Fruit fly (Drosophila melanogaster): ENCODE data around the gene eIF5B.
A peak's percentile ranks its signal among the peaks of the same experiment; 100 is the strongest.

Gene eIF5B

DNA sequence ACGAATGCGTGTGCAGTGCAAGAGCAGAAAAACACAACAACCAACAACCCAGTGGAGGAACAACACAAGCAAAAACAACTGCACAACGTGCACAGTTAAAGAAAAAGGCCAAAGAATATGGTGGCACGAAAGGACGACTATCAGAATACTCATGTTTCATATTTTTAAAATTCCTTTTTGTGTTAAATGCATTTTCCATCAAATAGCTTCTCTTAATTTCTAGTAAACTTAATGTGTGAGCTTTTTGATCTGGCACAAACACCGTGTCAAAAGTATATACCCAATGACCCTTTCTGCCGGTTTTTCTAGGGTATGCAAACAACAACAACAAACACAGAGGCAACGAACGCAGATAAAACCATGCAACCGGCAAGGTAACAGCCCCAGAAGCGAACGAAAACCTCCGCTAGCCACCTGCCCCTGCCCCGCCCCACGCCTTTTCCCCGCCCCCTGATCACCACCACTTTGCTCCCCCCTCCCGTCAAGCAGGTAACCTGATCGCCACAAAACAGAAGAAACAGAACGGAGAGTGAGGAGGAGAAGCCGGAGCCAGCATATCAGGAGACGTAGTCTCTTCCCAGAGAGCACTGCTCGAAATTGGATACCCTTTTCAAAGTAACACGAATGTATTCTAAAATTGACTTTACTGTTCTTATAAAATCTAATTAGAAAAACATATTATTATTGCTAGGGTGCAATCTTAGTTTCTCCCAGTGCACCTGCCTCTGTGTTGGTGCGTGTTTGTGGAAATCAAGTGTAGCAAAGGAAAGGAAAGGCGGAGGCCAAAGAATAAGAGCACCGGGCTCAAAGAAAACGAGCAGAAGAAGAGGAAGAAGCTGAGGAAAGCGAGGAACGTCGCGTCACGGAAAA lies 65.7 kb downstream of the eIF5B start (continued):
- no peak; the same call in 1 of the 2 replicates for TF ChIP-seq bbx (GFP tag; IDR thresholded peaks at IDR 0.05; ENCODE audit: partially characterized antibody)
- peak; percentile 49 for TF ChIP-seq grn (GFP tag; optimal IDR thresholded peaks at IDR 0.05)
- TF ChIP-seq Xrp1 (GFP tag; IDR thresholded peaks at IDR 0.05): peak; percentile 95
- peak in 1 of 2 experiments; percentile 68 for TF ChIP-seq pan (optimal IDR thresholded peaks at IDR 0.05)
- TF ChIP-seq pan (GFP tag; optimal IDR thresholded peaks at IDR 0.05 in 1 of 2, IDR thresholded peaks at IDR 0.05 in 1 of 2): peak; percentile 71 to 80
- no peak for TF ChIP-seq zen2 (GFP tag; IDR thresholded peaks at IDR 0.05; ENCODE audit: partially characterized antibody)
- TF ChIP-seq CG1647 (GFP tag; optimal IDR thresholded peaks at IDR 0.05): peak; percentile 80
- TF ChIP-seq phol (tag; optimal IDR thresholded peaks at IDR 0.05): peak; percentile 93
- TF ChIP-seq Hmx (GFP tag; optimal IDR thresholded peaks at IDR 0.05): peak; percentile 46
- TF ChIP-seq Stat92E (GFP tag; optimal IDR thresholded peaks at IDR 0.05): peak in 1 of 3 experiments; percentile 90
- peak; percentile 65 for TF ChIP-seq salm (tag; optimal IDR thresholded peaks at IDR 0.05)
- TF ChIP-seq CG4404 (GFP tag; IDR thresholded peaks at IDR 0.05): peak; percentile 95
- TF ChIP-seq Dref (GFP tag; IDR thresholded peaks at IDR 0.05): 0 out of 2 replicates have a peak, but pooled peaks have one; percentile 2
- TF ChIP-seq CG3995 (GFP tag; optimal IDR thresholded peaks at IDR 0.05): no peak
- TF ChIP-seq kay (GFP tag; optimal IDR thresholded peaks at IDR 0.05): peak; percentile 49
- TF ChIP-seq br (optimal IDR thresholded peaks at IDR 0.05): no peak
- TF ChIP-seq CG3847 (GFP tag; IDR thresholded peaks at IDR 0.05): peak; percentile 37; the same call in 1 of the 2 replicates
- peak; percentile 76 for TF ChIP-seq gt (GFP tag; IDR thresholded peaks at IDR 0.05)
- peak; percentile 74 for TF ChIP-seq CG30020 (tag; optimal IDR thresholded peaks at IDR 0.05)
- peak; percentile 85 for TF ChIP-seq CG34422 (GFP tag; IDR thresholded peaks at IDR 0.05)
- TF ChIP-seq dpn (GFP tag; optimal IDR thresholded peaks at IDR 0.05): peak; percentile 87 to 91
- peak; percentile 77 for TF ChIP-seq CG11723 (GFP tag; optimal IDR thresholded peaks at IDR 0.05)
- peak; percentile 88 for TF ChIP-seq aop (GFP tag; IDR thresholded peaks at IDR 0.05)
- TF ChIP-seq ftz-f1 (GFP tag; optimal IDR thresholded peaks at IDR 0.05): no peak
- TF ChIP-seq CG6175 (GFP tag; IDR thresholded peaks at IDR 0.05): no peak
- TF ChIP-seq CG16779 (GFP tag; IDR thresholded peaks at IDR 0.05): no peak
- no peak for TF ChIP-seq CG3838 (GFP tag; optimal IDR thresholded peaks at IDR 0.05)
- peak; percentile 89 for TF ChIP-seq E2f1 (GFP tag; IDR thresholded peaks at IDR 0.05)
- TF ChIP-seq NFAT (GFP tag; IDR thresholded peaks at IDR 0.05): peak; percentile 59; the same call in 1 of the 2 replicates
- no peak for TF ChIP-seq D (optimal IDR thresholded peaks at IDR 0.05)
- TF ChIP-seq D (GFP tag; optimal IDR thresholded peaks at IDR 0.05): peak; percentile 92
- TF ChIP-seq CG15073 (GFP tag; optimal IDR thresholded peaks at IDR 0.05): peak; percentile 69
- peak; percentile 84 for TF ChIP-seq row (GFP tag; IDR thresholded peaks at IDR 0.05)
- peak; percentile 81 for TF ChIP-seq tx (GFP tag; optimal IDR thresholded peaks at IDR 0.05)
- peak; percentile 97 for TF ChIP-seq sens-2 (GFP tag; IDR thresholded peaks at IDR 0.05)
- peak; percentile 12 for TF ChIP-seq Hand (GFP tag; optimal IDR thresholded peaks at IDR 0.05)
- TF ChIP-seq CG6254 (GFP tag; optimal IDR thresholded peaks at IDR 0.05): peak; percentile 86
- TF ChIP-seq CG6791 (GFP tag; IDR thresholded peaks at IDR 0.05; ENCODE audit: partially characterized antibody): no peak
- TF ChIP-seq sima (GFP tag; optimal IDR thresholded peaks at IDR 0.05): peak; percentile 59
- TF ChIP-seq CG17359 (tag; optimal IDR thresholded peaks at IDR 0.05): peak; percentile 80
- no peak for TF ChIP-seq hbn (GFP tag; IDR thresholded peaks at IDR 0.05; ENCODE audit: partially characterized antibody)
- peak; percentile 91 for TF ChIP-seq unpg (GFP tag; optimal IDR thresholded peaks at IDR 0.05)
- TF ChIP-seq Bgb (GFP tag; IDR thresholded peaks at IDR 0.05; ENCODE audit: partially characterized antibody): no peak
- TF ChIP-seq so (GFP tag; IDR thresholded peaks at IDR 0.05): peak; percentile 51; the same call in 2 of the 3 replicates
- peak; percentile 85 for TF ChIP-seq org-1 (GFP tag; optimal IDR thresholded peaks at IDR 0.05)
- TF ChIP-seq inv (GFP tag; IDR thresholded peaks at IDR 0.05; ENCODE audit: partially characterized antibody): no peak
- TF ChIP-seq CG7556 (GFP tag; optimal IDR thresholded peaks at IDR 0.05): peak; percentile 87
- TF ChIP-seq CG17802 (tag; optimal IDR thresholded peaks at IDR 0.05): peak; percentile 83
- peak in 1 of 3 experiments; percentile 98 for TF ChIP-seq lola (GFP tag; optimal IDR thresholded peaks at IDR 0.05)
